Worm (Caenorhabditis elegans): ENCODE data around the gene nbs-1.

DNA sequence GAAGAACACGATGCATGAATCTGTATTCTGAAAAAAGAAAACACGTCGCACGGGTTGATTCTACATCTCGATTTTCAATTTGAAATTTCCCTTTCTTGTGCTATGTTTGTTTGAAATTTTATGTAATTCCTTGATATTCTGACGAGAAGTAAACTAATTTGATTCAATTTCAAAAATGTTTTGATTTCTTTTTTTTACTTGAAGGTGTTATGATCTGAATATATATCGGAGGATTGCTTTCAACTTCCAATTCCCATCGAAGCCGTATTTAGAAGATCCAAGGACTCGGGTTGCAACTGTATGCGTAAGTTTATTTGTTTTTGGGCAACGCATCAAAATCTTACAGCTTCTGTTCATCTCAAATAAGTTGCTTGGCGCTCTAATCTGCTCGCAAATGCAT lies 31.1 kb upstream of the nbs-1 start, which contains the start of gene F40F8.1:
- TF ChIP-seq T22C8.4 (GFP tag; IDR thresholded peaks at IDR 0.05) (no peak), klf-2 (GFP tag; conservative IDR thresholded peaks at IDR 0.05) (no peak), tab-1 (GFP tag; IDR thresholded peaks at IDR 0.05) (no peak), ref-1 (GFP tag; conservative IDR thresholded peaks at IDR 0.05) (no peak), flt-1 (GFP tag; IDR thresholded peaks at IDR 0.05) (no peak)

Measured in whole organism, midembryonic.